Worm (Caenorhabditis elegans): ENCODE data around the gene dmsr-5.

Gene dmsr-5

ce11 chrIII:10945537-10945936 is 49.5 kb downstream of the dmsr-5 start:
- TF ChIP-seq nhr-90 (tag; optimal IDR thresholded peaks at IDR 0.05), result no peak
- no peak for TF ChIP-seq mel-28 (tag; optimal IDR thresholded peaks at IDR 0.05; ENCODE audit: borderline replicate concordance)

ce11 chrIII:10942905-10943304 is 52.2 kb downstream of the dmsr-5 start:
- TF ChIP-seq hlh-12 (tag; optimal IDR thresholded peaks at IDR 0.05) (no peak), cebp-1 (GFP tag; IDR thresholded peaks at IDR 0.05) (no peak), cebp-1 (tag; optimal IDR thresholded peaks at IDR 0.05) (no peak), lin-35 (GFP tag; optimal IDR thresholded peaks at IDR 0.05) (no peak), madf-3 (GFP tag; IDR thresholded peaks at IDR 0.05) (no peak), fkh-3 (tag; optimal IDR thresholded peaks at IDR 0.05) (no peak), T07F8.4 (tag; optimal IDR thresholded peaks at IDR 0.05) (no peak), attf-6 (GFP tag; IDR thresholded peaks at IDR 0.05) (no peak), ccch-3 (GFP tag; optimal IDR thresholded peaks at IDR 0.05) (no peak), lag-1 (GFP tag; IDR thresholded peaks at IDR 0.05) (no peak), Y95B8A.8 (GFP tag; IDR thresholded peaks at IDR 0.05) (no peak), F49E8.2 (tag; optimal IDR thresholded peaks at IDR 0.05; ENCODE audit: insufficient read depth) (no peak), F22D6.2 (tag; optimal IDR thresholded peaks at IDR 0.05) (no peak), madf-8 (GFP tag; conservative IDR thresholded peaks at IDR 0.05) (no peak), mxl-1 (tag; optimal IDR thresholded peaks at IDR 0.05) (no peak)

Data from whole organism, young adult.